Worm (Caenorhabditis elegans) whole organism, early embryonic: ENCODE measurements around the gene dct-16.

Experiments
- F13C5.2 ChIP-seq: sonication (generic microtip); optimal IDR thresholded peaks from 2 replicates; lab custom pipeline; 2017; ENCODE audit warnings: mild to moderate bottlenecking, missing genetic modification characterization, inconsistent platforms, missing compliant biosample characterization
- ama-1 ChIP-seq: fragments of 150-350 bp; optimal IDR thresholded peaks from 2 replicates; lab custom pipeline; 2014
- ceh-13 ChIP-seq: fragments of 200-800 bp; sonication (Bioruptor generic); optimal IDR thresholded peaks from 2 replicates; lab custom pipeline; 2018; ENCODE audit warnings: mild to moderate bottlenecking, missing genetic modification characterization, missing compliant biosample characterization
- ceh-36 ChIP-seq: sonication (generic microtip); optimal IDR thresholded peaks from 2 replicates; lab custom pipeline; 2016; ENCODE audit warnings: missing genetic modification characterization, inconsistent platforms, missing compliant biosample characterization
- ets-7 ChIP-seq: sonication (generic microtip); optimal IDR thresholded peaks from 2 replicates; lab custom pipeline; 2016; ENCODE audit warnings: missing genotype, missing genetic modification characterization, missing compliant biosample characterization
- flt-1 ChIP-seq: fragments of 200-800 bp; sonication (Bioruptor generic); IDR thresholded peaks from 2 replicates; pipeline ENCODE4 v1.3.6; 2022; ENCODE audit warnings: missing genetic modification characterization, missing compliant biosample characterization
- hmbx-1 ChIP-seq: sonication (generic microtip); optimal IDR thresholded peaks from 2 replicates; lab custom pipeline; 2016; ENCODE audit warnings: mild to moderate bottlenecking, missing genetic modification characterization, missing compliant biosample characterization
- hmg-4 ChIP-seq: fragments of 200-800 bp; sonication (Bioruptor generic); optimal IDR thresholded peaks from 2 replicates; lab custom pipeline; 2018; ENCODE audit warnings: mild to moderate bottlenecking, missing genetic modification characterization, missing compliant biosample characterization
- pes-1 ChIP-seq: fragments of 200-800 bp; sonication (Bioruptor generic); IDR thresholded peaks from 2 replicates; pipeline ENCODE4 v1.3.6; 2022; ENCODE audit warnings: missing genetic modification reagents, missing genetic modification characterization, missing compliant biosample characterization
- sea-1 ChIP-seq: fragments of 200-800 bp; sonication (Bioruptor generic); conservative IDR thresholded peaks from 2 replicates; pipeline ENCODE4 v1.3.6; 2022; ENCODE audit warnings: missing genetic modification characterization, missing compliant biosample characterization
- tbx-11 ChIP-seq: fragments of 200-800 bp; sonication (Bioruptor generic); IDR thresholded peaks from 2 replicates; pipeline ENCODE4 v1.3.6; 2022; ENCODE audit warnings: missing genetic modification characterization, missing compliant biosample characterization
- tbx-37 ChIP-seq: fragments of 200-800 bp; sonication (Bioruptor generic); conservative IDR thresholded peaks from 2 replicates; pipeline ENCODE4 v1.3.6; 2022; ENCODE audit warnings: missing genetic modification reagents, missing genetic modification characterization, missing compliant biosample characterization
- tra-4 ChIP-seq: sonication (generic microtip); optimal IDR thresholded peaks from 2 replicates; lab custom pipeline; 2017; ENCODE audit warnings: missing genetic modification characterization, missing compliant biosample characterization

The dct-16 gene

DNA sequence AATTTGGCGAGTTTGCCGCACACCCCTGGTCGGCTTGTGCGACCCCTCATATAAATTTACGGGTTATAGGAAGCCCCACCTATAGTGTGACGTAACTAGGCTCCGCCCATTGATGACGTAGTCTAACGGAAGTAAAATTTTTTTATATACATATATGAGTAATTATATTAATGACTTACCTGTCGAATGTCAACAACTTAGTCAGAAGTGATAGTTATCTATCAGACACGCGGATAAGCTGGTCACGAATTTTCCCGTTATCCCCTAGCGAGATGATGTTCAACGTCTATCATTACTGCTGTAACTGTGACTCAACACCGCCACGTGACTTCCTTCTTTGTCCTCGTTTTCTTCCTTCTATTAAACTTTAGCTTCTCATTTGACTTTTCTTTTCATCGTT lies 45.0 kb downstream of the dct-16 start, which contains the start of gene srd-70:
TSS of gene srd-70 (plus strand) at position 301 of the 400 bp plus-strand sequence.
- no peak for TF ChIP-seq ets-7 (tag; lab: Kevin White, UChicago)
- TF ChIP-seq tra-4 (tag; lab: Kevin White, UChicago) = no peak

DNA sequence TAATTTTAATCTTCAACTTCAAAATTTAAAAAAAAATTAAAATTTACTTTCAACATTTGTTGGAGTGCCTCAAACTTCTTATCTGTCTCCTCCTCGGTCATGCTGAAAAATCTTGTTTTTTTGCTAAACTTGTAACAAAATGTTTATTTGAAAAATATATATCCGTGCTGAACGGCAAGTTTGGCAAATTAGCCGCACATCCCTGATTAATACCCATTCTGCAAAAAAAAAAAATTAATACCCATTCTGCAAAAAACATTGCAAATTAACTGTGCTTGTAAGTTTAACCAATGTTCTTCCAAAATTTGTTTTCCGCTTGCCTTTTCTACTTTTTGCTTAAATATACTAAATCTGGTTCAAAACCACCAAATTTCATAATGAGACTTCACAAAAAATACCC lies 45.8 kb downstream of the dct-16 start, which contains the start of gene F48F5.6:
TSS of gene F48F5.6 (minus strand) at position 101 of the 400 bp plus-strand sequence.
- no peak for TF ChIP-seq ceh-13 (GFP tag; lab: Kevin White, UChicago)
- TF ChIP-seq pes-1 (GFP tag; lab: Robert Waterston, UW) = no peak
- no peak for TF ChIP-seq tbx-11
- no peak for TF ChIP-seq F13C5.2 (tag; lab: Kevin White, UChicago)
- TF ChIP-seq hmbx-1 (tag; lab: Kevin White, UChicago) = no peak
- no peak for TF ChIP-seq ceh-36 (tag; lab: Kevin White, UChicago)
- TF ChIP-seq ets-7 (tag; lab: Kevin White, UChicago) = no peak

DNA sequence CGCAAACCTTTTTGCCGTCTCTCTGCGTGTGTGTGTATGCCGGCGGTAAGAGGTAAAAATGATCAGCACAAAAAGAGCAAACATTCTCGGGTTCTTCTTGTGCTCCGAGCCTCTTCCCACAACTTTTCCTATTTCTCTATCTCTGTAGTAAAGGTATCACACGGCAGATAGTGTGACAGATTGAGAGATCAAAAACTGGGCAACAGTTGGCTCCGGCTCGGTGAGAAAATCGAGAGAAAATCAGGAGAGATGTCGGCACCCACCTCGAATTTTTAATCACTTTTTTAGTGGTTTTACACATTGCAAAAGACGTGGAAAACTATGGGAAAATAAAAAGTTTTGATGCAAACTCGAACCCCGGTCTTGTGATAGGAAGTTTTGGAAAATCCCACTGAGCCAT lies 47.1 kb downstream of the dct-16 start:
- no peak for TF ChIP-seq hmg-4 (GFP tag; lab: Kevin White, UChicago)
- TF ChIP-seq tbx-37 (GFP tag; lab: Robert Waterston, UW) = no peak
- TF ChIP-seq flt-1 (GFP tag; lab: Robert Waterston, UW) = no peak
- TF ChIP-seq ama-1 (lab: Kevin White, UChicago) = no peak
- no peak for TF ChIP-seq ceh-36 (tag; lab: Kevin White, UChicago)
- no peak for TF ChIP-seq F13C5.2 (tag; lab: Kevin White, UChicago)
- TF ChIP-seq pes-1 (GFP tag; lab: Robert Waterston, UW) = no peak
- no peak for TF ChIP-seq sea-1 (GFP tag; lab: Robert Waterston, UW)
